Fruit fly (Drosophila melanogaster): ENCODE data around the gene CG13599.

DNA sequence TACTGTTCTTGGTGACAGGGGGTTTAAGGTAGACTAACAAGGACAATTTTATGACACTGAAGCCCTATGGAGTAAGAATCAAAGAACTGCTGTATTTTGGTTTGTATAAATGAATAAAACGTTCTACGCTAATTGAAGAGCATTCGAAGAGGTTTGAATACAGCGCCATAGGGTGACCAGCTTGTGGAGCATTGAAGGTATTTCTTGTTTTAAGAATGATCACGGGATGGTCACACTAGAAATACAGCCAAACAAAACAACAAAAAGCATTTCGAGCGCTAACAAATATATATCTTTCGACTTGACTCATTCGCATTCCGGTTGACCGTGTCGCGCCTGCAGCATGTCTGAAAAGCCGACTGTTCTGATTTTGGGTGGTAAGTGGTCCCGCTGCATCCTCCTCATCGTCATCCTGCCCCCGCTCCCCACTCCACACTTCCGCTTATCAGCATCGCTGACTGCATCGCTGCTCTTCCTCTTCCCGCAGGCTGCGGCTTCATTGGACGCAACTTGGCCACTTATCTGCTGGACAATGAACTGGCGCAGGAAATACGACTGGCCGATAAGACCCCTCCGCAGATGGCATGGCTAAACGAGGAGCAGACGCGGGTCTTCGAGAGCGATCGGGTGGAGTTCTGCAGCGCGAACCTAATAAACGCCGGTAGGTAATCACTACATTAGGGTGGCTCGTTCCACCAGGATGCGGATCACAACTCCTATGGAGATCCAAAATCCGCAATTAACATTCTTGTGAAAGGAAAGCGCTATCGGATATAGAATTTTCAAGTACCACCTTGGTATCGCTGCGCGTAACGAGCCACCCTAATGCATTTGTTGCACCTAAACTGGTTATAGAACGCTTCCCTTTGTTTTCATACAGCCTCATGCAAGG, 2.5 kb downstream of the CG13599 start, which contains the start of gene CG5854:
- no peak for TF ChIP-seq CTCF (optimal IDR thresholded peaks at IDR 0.05)
- no peak for TF ChIP-seq CG8478 (optimal IDR thresholded peaks at IDR 0.05)
